Fruit fly (Drosophila melanogaster) whole organism, adult: Measurements from ENCODE around the gene CG46463.

ENCODE experiments used
- CG33017 ChIP-seq: fragments of 200-800 bp; sonication (Bioruptor generic); optimal IDR thresholded peaks from 2 replicates; lab custom pipeline; 2018; ENCODE audit warnings: missing biosample characterization, mild to moderate bottlenecking, missing genetic modification characterization, moderate library complexity
- CG7045 ChIP-seq: fragments of 200-800 bp; sonication (Bioruptor generic); optimal IDR thresholded peaks from 2 replicates; lab custom pipeline; 2017; ENCODE audit warnings: missing biosample characterization, mild to moderate bottlenecking, missing genetic modification characterization
- ovo ChIP-seq: fragments of 200-800 bp; sonication (Bioruptor generic); optimal IDR thresholded peaks from 2 replicates; lab custom pipeline; 2016; ENCODE audit warnings: missing biosample characterization, missing genetic modification characterization
- pad ChIP-seq: fragments of 200-800 bp; sonication (Bioruptor generic); optimal IDR thresholded peaks from 3 replicates; lab custom pipeline; 2017; ENCODE audit warnings: missing biosample characterization, missing genetic modification characterization, mild to moderate bottlenecking, moderate library complexity, missing genetic modification reagents
- tj ChIP-seq: fragments of 200-800 bp; sonication (Bioruptor generic); optimal IDR thresholded peaks from 3 replicates; lab custom pipeline; 2017; ENCODE audit warnings: missing biosample characterization, mild to moderate bottlenecking, missing genetic modification characterization, moderate library complexity

dm6 chr3L:3434882-3435281 lies 26.2 kb upstream of the CG46463 start:
- TF ChIP-seq CG7045 (GFP tag; lab: Kevin White, UChicago) (no peak), CG33017 (no peak), ovo (GFP tag; lab: Kevin White, UChicago) (no peak), pad (GFP tag; lab: Kevin White, UChicago) (no peak), tj (GFP tag; lab: Kevin White, UChicago) (no peak)
